Worm (Caenorhabditis elegans) whole organism, early embryonic: ENCODE data around the gene ugt-55.

Experiments used
- B0310.2 ChIP-seq: sonication (generic microtip); optimal IDR thresholded peaks from 2 replicates; lab custom pipeline; 2016; ENCODE audit warnings: mild to moderate bottlenecking, missing genetic modification characterization, missing compliant biosample characterization
- ama-1 ChIP-seq: fragments of 150-350 bp; optimal IDR thresholded peaks from 2 replicates; lab custom pipeline; 2014
- hmg-4 ChIP-seq: fragments of 200-800 bp; sonication (Bioruptor generic); optimal IDR thresholded peaks from 2 replicates; lab custom pipeline; 2018; ENCODE audit warnings: mild to moderate bottlenecking, missing genetic modification characterization, missing compliant biosample characterization
- pes-1 ChIP-seq: fragments of 200-800 bp; sonication (Bioruptor generic); IDR thresholded peaks from 2 replicates; pipeline ENCODE4 v1.3.6; 2022; ENCODE audit warnings: missing genetic modification reagents, missing genetic modification characterization, missing compliant biosample characterization
- tbx-11 ChIP-seq: fragments of 200-800 bp; sonication (Bioruptor generic); IDR thresholded peaks from 2 replicates; pipeline ENCODE4 v1.3.6; 2022; ENCODE audit warnings: missing genetic modification characterization, missing compliant biosample characterization
- tra-4 ChIP-seq: sonication (generic microtip); optimal IDR thresholded peaks from 2 replicates; lab custom pipeline; 2017; ENCODE audit warnings: missing genetic modification characterization, missing compliant biosample characterization

DNA sequence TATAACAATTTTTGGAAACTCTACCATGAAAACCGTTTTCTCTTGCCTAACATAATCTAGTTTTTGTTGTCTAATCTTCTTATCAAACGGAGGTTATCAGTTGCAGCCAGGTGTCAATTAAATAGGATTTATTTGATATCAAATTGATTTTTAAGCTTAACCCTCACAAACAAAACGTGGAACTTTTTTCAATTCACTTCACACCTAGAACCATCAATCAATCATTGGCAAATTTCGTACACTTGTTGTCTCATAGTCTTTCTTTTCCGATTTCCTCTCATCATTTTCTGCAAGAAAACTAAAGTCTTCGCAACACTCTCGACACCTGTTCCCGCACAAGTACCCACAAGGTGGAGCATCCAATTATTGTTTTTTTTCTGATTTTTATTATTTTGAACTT lies 47.8 kb upstream of the ugt-55 start:
- TF ChIP-seq B0310.2 (no peak), pes-1 (no peak), ama-1 (lab: Kevin White, UChicago) (no peak), tra-4 (tag; lab: Kevin White, UChicago) (no peak), tbx-11 (no peak), hmg-4 (GFP tag; lab: Kevin White, UChicago) (no peak)
